Fruit fly (Drosophila melanogaster) whole organism, prepupa: Measurements from ENCODE around the gene smg.

Experiments used
- Blimp-1 ChIP-seq: fragments of 200-800 bp; sonication (Bioruptor generic); optimal IDR thresholded peaks from 3 replicates; lab custom pipeline; 2017; ENCODE audit warnings: missing biosample characterization, missing genetic modification characterization, mild to moderate bottlenecking, moderate library complexity, missing genetic modification reagents
- CG10669 ChIP-seq: fragments of 200-800 bp; sonication (Bioruptor generic); optimal IDR thresholded peaks from 3 replicates; lab custom pipeline; 2018; ENCODE audit warnings: missing biosample characterization, mild to moderate bottlenecking, missing genetic modification characterization, moderate library complexity
- CG1621 ChIP-seq: fragments of 200-800 bp; sonication (Bioruptor generic); optimal IDR thresholded peaks from 3 replicates; lab custom pipeline; 2018; ENCODE audit warnings: missing biosample characterization, mild to moderate bottlenecking, missing genetic modification characterization
- CG3032 ChIP-seq: fragments of 200-800 bp; optimal IDR thresholded peaks from 2 replicates; lab custom pipeline; 2019; ENCODE audit warnings: missing biosample characterization, mild to moderate bottlenecking, missing genetic modification characterization, moderate library complexity
- CG34406 ChIP-seq: fragments of 200-800 bp; sonication (Bioruptor generic); optimal IDR thresholded peaks from 3 replicates; lab custom pipeline; 2016; ENCODE audit warnings: missing biosample characterization, missing genetic modification characterization
- CG8319 ChIP-seq: fragments of 200-800 bp; sonication (Bioruptor generic); optimal IDR thresholded peaks from 3 replicates; lab custom pipeline; 2016; ENCODE audit warnings: missing biosample characterization, missing genetic modification characterization
- Ets96B ChIP-seq: fragments of 200-800 bp; optimal IDR thresholded peaks from 2 replicates; lab custom pipeline; 2019; ENCODE audit warnings: missing biosample characterization, mild to moderate bottlenecking, missing genetic modification characterization, moderate library complexity
- Lpt ChIP-seq: fragments of 200-800 bp; sonication (Bioruptor generic); optimal IDR thresholded peaks from 3 replicates; lab custom pipeline; 2016; ENCODE audit warnings: missing biosample characterization, missing genetic modification characterization
- OdsH ChIP-seq: fragments of 200-800 bp; sonication (Bioruptor generic); optimal IDR thresholded peaks from 3 replicates; lab custom pipeline; 2016; ENCODE audit warnings: missing biosample characterization, missing genetic modification characterization
- Sox102F ChIP-seq: fragments of 200-800 bp; sonication (Bioruptor generic); optimal IDR thresholded peaks from 2 replicates; lab custom pipeline; 2016; ENCODE audit warnings: missing biosample characterization, mild to moderate bottlenecking, missing genetic modification characterization
- Sox15 ChIP-seq: fragments of 200-800 bp; sonication (Bioruptor generic); optimal IDR thresholded peaks from 3 replicates; lab custom pipeline; 2016; ENCODE audit warnings: missing biosample characterization, missing genetic modification characterization
- net ChIP-seq: fragments of 200-800 bp; sonication (Bioruptor generic); optimal IDR thresholded peaks from 3 replicates; lab custom pipeline; 2016; ENCODE audit warnings: missing biosample characterization, missing genetic modification characterization

dm6 chr3L:9026568-9026967 lies 28.8 kb upstream of the smg start:
- TF ChIP-seq Lpt (no peak), CG10669 (no peak), net (GFP tag; lab: Kevin White, UChicago) (no peak), Sox102F (GFP tag; lab: Kevin White, UChicago) (peak; percentile 10), CG3032 (tag; lab: Kevin White, UChicago) (no peak), OdsH (no peak), CG1621 (no peak), CG8319 (GFP tag; lab: Kevin White, UChicago) (no peak), Sox15 (GFP tag; lab: Kevin White, UChicago) (no peak), Blimp-1 (no peak), CG34406 (no peak), Ets96B (tag; lab: Kevin White, UChicago) (no peak)
